Fruit fly (Drosophila melanogaster) whole organism, embryonic: ENCODE data around the gene CG18234.
A peak's percentile ranks its signal among the peaks of the same experiment; 100 is the strongest.

ENCODE experiments used
- ATbp ChIP-seq: fragments of 200-800 bp; sonication (Bioruptor generic); optimal IDR thresholded peaks from 2 replicates; lab custom pipeline; 2017; ENCODE audit warnings: missing biosample characterization, mild to moderate bottlenecking, missing genetic modification characterization, missing genetic modification reagents
- Aef1 ChIP-seq: fragments of 200-800 bp; sonication (Bioruptor generic); IDR thresholded peaks from 3 replicates; pipeline ENCODE4 v1.3.6; 2022; ENCODE audit warnings: missing biosample characterization, missing genetic modification characterization
- BEAF-32 ChIP-seq: fragments of 200-800 bp; sonication (Bioruptor generic); optimal IDR thresholded peaks from 3 replicates; lab custom pipeline; 2017; ENCODE audit warnings: missing biosample characterization, missing genetic modification characterization, mild to moderate bottlenecking, moderate library complexity, missing genetic modification reagents
- CG10267 ChIP-seq: fragments of 200-800 bp; sonication (Bioruptor generic); optimal IDR thresholded peaks from 2 replicates; lab custom pipeline; 2018; ENCODE audit warnings: missing biosample characterization, mild to moderate bottlenecking, missing genetic modification characterization, moderate library complexity
- CG11456 ChIP-seq: fragments of 200-800 bp; sonication (Bioruptor generic); IDR thresholded peaks from 3 replicates; pipeline ENCODE4 v1.3.6; 2022; ENCODE audit warnings: missing biosample characterization, missing genetic modification characterization
- CG13287 ChIP-seq: fragments of 200-800 bp; sonication (Bioruptor generic); IDR thresholded peaks from 2 replicates; pipeline ENCODE4 v1.3.6; 2022; ENCODE audit warnings: missing biosample characterization, missing genetic modification characterization; ENCODE audit not compliant: partially characterized antibody
- CG13775 ChIP-seq: fragments of 200-800 bp; sonication (Bioruptor generic); optimal IDR thresholded peaks from 3 replicates; lab custom pipeline; 2017; ENCODE audit warnings: missing biosample characterization, mild to moderate bottlenecking, missing genetic modification characterization
- CG14710 ChIP-seq: fragments of 200-800 bp; sonication (Bioruptor generic); optimal IDR thresholded peaks from 3 replicates; lab custom pipeline; 2019; ENCODE audit warnings: missing biosample characterization, mild to moderate bottlenecking, missing genetic modification characterization, moderate library complexity
- CG14860 ChIP-seq: fragments of 200-800 bp; sonication (Bioruptor generic); IDR thresholded peaks from 3 replicates; pipeline ENCODE4 v1.3.6; 2022; ENCODE audit warnings: missing biosample characterization, missing genetic modification characterization; ENCODE audit not compliant: partially characterized antibody
- CG17186 ChIP-seq: fragments of 200-800 bp; sonication (Bioruptor generic); optimal IDR thresholded peaks from 3 replicates; lab custom pipeline; 2017; ENCODE audit warnings: missing biosample characterization, missing genetic modification reagents, missing genetic modification characterization
- CG18599 ChIP-seq: fragments of 200-800 bp; sonication (Bioruptor generic); optimal IDR thresholded peaks from 3 replicates; lab custom pipeline; 2017; ENCODE audit warnings: missing biosample characterization, missing genetic modification characterization, mild to moderate bottlenecking, moderate library complexity, missing genetic modification reagents
- CG2116 ChIP-seq: fragments of 200-800 bp; sonication (Bioruptor generic); optimal IDR thresholded peaks from 3 replicates; lab custom pipeline; 2018; ENCODE audit warnings: missing biosample characterization, mild to moderate bottlenecking, missing genetic modification characterization
- CG3163 ChIP-seq: fragments of 200-800 bp; sonication (Bioruptor generic); optimal IDR thresholded peaks from 3 replicates; lab custom pipeline; 2016; ENCODE audit warnings: missing biosample characterization, missing genetic modification characterization
- CG8290 ChIP-seq, 3 experiments: fragments of 200-800 bp; sonication (Bioruptor generic); optimal IDR thresholded peaks; 2 replicates each; lab custom pipeline; 2016 to 2019; ENCODE audit warnings: missing biosample characterization in 3 of 3, missing genetic modification characterization in 3 of 3, mild to moderate bottlenecking in 2 of 3, moderate library complexity in 1 of 3
- CG8944 ChIP-seq: fragments of 200-800 bp; sonication (Bioruptor generic); optimal IDR thresholded peaks from 3 replicates; lab custom pipeline; 2016; ENCODE audit warnings: missing biosample characterization, missing genetic modification characterization
- CG9437 ChIP-seq: fragments of 200-800 bp; sonication (Bioruptor generic); optimal IDR thresholded peaks from 2 replicates; lab custom pipeline; 2018; ENCODE audit warnings: missing biosample characterization, mild to moderate bottlenecking, missing genetic modification characterization
- CG9797 ChIP-seq: fragments of 200-800 bp; sonication (Bioruptor generic); optimal IDR thresholded peaks from 3 replicates; lab custom pipeline; 2018; ENCODE audit warnings: missing biosample characterization, mild to moderate bottlenecking, missing genetic modification characterization
- Dbx ChIP-seq: fragments of 200-800 bp; sonication (Bioruptor generic); IDR thresholded peaks from 3 replicates; pipeline ENCODE4 v1.3.6; 2022; ENCODE audit warnings: missing biosample characterization, missing genetic modification characterization
- Dref ChIP-seq: fragments of 200-800 bp; sonication (Bioruptor generic); IDR thresholded peaks from 2 replicates; pipeline ENCODE4 v1.3.6; 2022; ENCODE audit warnings: missing biosample characterization, missing genetic modification characterization
- Hmx ChIP-seq: fragments of 200-800 bp; sonication (Bioruptor generic); optimal IDR thresholded peaks from 2 replicates; lab custom pipeline; 2016; ENCODE audit warnings: missing biosample characterization, missing genetic modification characterization
- Mes4 ChIP-seq: fragments of 200-800 bp; sonication (Bioruptor generic); optimal IDR thresholded peaks from 2 replicates; lab custom pipeline; 2016; ENCODE audit warnings: missing biosample characterization, missing genetic modification characterization
- Myb ChIP-seq: fragments of 200-800 bp; sonication (Bioruptor generic); optimal IDR thresholded peaks from 2 replicates; lab custom pipeline; 2016; ENCODE audit warnings: missing biosample characterization, missing genetic modification characterization
- Nf-YA ChIP-seq: fragments of 200-800 bp; sonication (Bioruptor generic); IDR thresholded peaks from 2 replicates; pipeline ENCODE4 v1.3.6; 2022; ENCODE audit warnings: missing biosample characterization, missing genetic modification characterization
- Optix ChIP-seq: fragments of 200-800 bp; sonication (Bioruptor generic); IDR thresholded peaks from 3 replicates; pipeline ENCODE4 v1.3.6; 2022; ENCODE audit warnings: missing biosample characterization, missing genetic modification characterization
- Pdp1 ChIP-seq, 2 experiments: fragments of 200-800 bp; sonication (Bioruptor generic); optimal IDR thresholded peaks; 3 replicates each; lab custom pipeline; 2016; ENCODE audit warnings: missing biosample characterization in 2 of 2, missing genetic modification characterization in 2 of 2, mild to moderate bottlenecking in 1 of 2, moderate library complexity in 1 of 2
- Sin3A ChIP-seq: fragments of >200 bp; optimal IDR thresholded peaks from 2 replicates; lab custom pipeline; 2018
- Sry-δ ChIP-seq: fragments of 200-800 bp; sonication (Bioruptor generic); optimal IDR thresholded peaks from 2 replicates; lab custom pipeline; 2016; ENCODE audit warnings: missing biosample characterization, missing genetic modification characterization
- Trl ChIP-seq, 3 experiments: fragments of >200 bp in 2 of 3; fragments of 200-800 bp in 1 of 3; sonication (Bioruptor generic) in 1 of 3; optimal IDR thresholded peaks; 2 replicates in 1 of 3; 3 replicates in 2 of 3; lab custom pipeline; 2016 to 2017; ENCODE audit warnings: missing biosample characterization in 1 of 3, missing genetic modification characterization in 1 of 3
- al ChIP-seq: fragments of 200-800 bp; sonication (Bioruptor generic); IDR thresholded peaks from 2 replicates; pipeline ENCODE4 v1.3.6; 2022; ENCODE audit warnings: missing biosample characterization, missing genetic modification characterization
- bigmax ChIP-seq: fragments of 200-800 bp; sonication (Bioruptor generic); optimal IDR thresholded peaks from 2 replicates; lab custom pipeline; 2018; ENCODE audit warnings: missing biosample characterization, mild to moderate bottlenecking, missing genetic modification characterization
- br ChIP-seq: fragments of >200 bp; optimal IDR thresholded peaks from 2 replicates; lab custom pipeline; 2017
- cas ChIP-seq: fragments of 200-800 bp; sonication (Bioruptor generic); IDR thresholded peaks from 2 replicates; pipeline ENCODE4 v1.3.6; 2022; ENCODE audit warnings: missing biosample characterization, missing genetic modification characterization
- crp ChIP-seq, 2 experiments: fragments of 200-800 bp; sonication (Bioruptor generic); optimal IDR thresholded peaks; 2 replicates in 1 of 2; 3 replicates in 1 of 2; lab custom pipeline; 2017; ENCODE audit warnings: missing biosample characterization in 2 of 2, missing genetic modification characterization in 2 of 2, mild to moderate bottlenecking in 1 of 2, moderate library complexity in 1 of 2
- en ChIP-seq: fragments of 200-800 bp; sonication (Bioruptor generic); optimal IDR thresholded peaks from 2 replicates; lab custom pipeline; 2016; ENCODE audit warnings: missing biosample characterization, missing genetic modification characterization
- gce ChIP-seq: fragments of 200-800 bp; sonication (Bioruptor generic); IDR thresholded peaks from 3 replicates; pipeline ENCODE4 v1.3.6; 2022; ENCODE audit warnings: missing biosample characterization, missing genetic modification characterization
- gfzf ChIP-seq: fragments of 200-800 bp; sonication (Bioruptor generic); optimal IDR thresholded peaks from 2 replicates; lab custom pipeline; 2016; ENCODE audit warnings: missing biosample characterization, mild to moderate bottlenecking, missing genetic modification characterization, moderate library complexity
- grau ChIP-seq: fragments of 200-800 bp; optimal IDR thresholded peaks from 3 replicates; lab custom pipeline; 2019; ENCODE audit warnings: missing biosample characterization, mild to moderate bottlenecking, missing genetic modification characterization, moderate library complexity
- insv ChIP-seq, 2 experiments: fragments of 200-800 bp; sonication (Bioruptor generic); optimal IDR thresholded peaks; 3 replicates each; lab custom pipeline; 2016 to 2018; ENCODE audit warnings: missing biosample characterization in 2 of 2, missing genetic modification characterization in 2 of 2
- jumu ChIP-seq: fragments of 200-800 bp; sonication (Bioruptor generic); optimal IDR thresholded peaks from 3 replicates; lab custom pipeline; 2016; ENCODE audit warnings: missing biosample characterization, missing genetic modification characterization
- maf-S ChIP-seq: fragments of 200-800 bp; sonication (Bioruptor generic); optimal IDR thresholded peaks from 2 replicates; lab custom pipeline; 2016; ENCODE audit warnings: missing biosample characterization, missing genetic modification characterization
- mam ChIP-seq: fragments of 200-800 bp; sonication (Bioruptor generic); optimal IDR thresholded peaks from 3 replicates; lab custom pipeline; 2016; ENCODE audit warnings: missing biosample characterization, missing genetic modification characterization
- peb ChIP-seq: fragments of 200-800 bp; sonication (Bioruptor generic); IDR thresholded peaks from 2 replicates; pipeline ENCODE4 v1.3.6; 2022; ENCODE audit warnings: missing biosample characterization, missing genetic modification characterization
- phol ChIP-seq: fragments of 200-800 bp; sonication (Bioruptor generic); optimal IDR thresholded peaks from 3 replicates; lab custom pipeline; 2018; ENCODE audit warnings: missing biosample characterization, mild to moderate bottlenecking, missing genetic modification characterization, moderate library complexity
- pzg ChIP-seq: fragments of 200-800 bp; sonication (Bioruptor generic); optimal IDR thresholded peaks from 3 replicates; lab custom pipeline; 2018; ENCODE audit warnings: missing biosample characterization, mild to moderate bottlenecking, missing genetic modification characterization, moderate library complexity
- row ChIP-seq: fragments of 200-800 bp; sonication (Bioruptor generic); IDR thresholded peaks from 3 replicates; pipeline ENCODE4 v1.3.6; 2022; ENCODE audit warnings: missing biosample characterization, missing genetic modification characterization
- salm ChIP-seq: fragments of 200-800 bp; sonication (Bioruptor generic); optimal IDR thresholded peaks from 2 replicates; lab custom pipeline; 2018; ENCODE audit warnings: missing biosample characterization, mild to moderate bottlenecking, missing genetic modification characterization
- sens ChIP-seq: fragments of 200-800 bp; sonication (Bioruptor generic); peaks from one replicate; lab custom pipeline; 2016; ENCODE audit warnings: missing biosample characterization, missing genetic modification characterization
- stwl ChIP-seq: fragments of 200-800 bp; sonication (Bioruptor generic); optimal IDR thresholded peaks from 3 replicates; lab custom pipeline; 2018; ENCODE audit warnings: missing biosample characterization, mild to moderate bottlenecking, missing genetic modification characterization, moderate library complexity
- toy ChIP-seq: fragments of 200-800 bp; sonication (Bioruptor generic); IDR thresholded peaks from 2 replicates; pipeline ENCODE4 v1.3.6; 2022; ENCODE audit warnings: missing biosample characterization, missing genetic modification characterization
- trem ChIP-seq: fragments of 200-800 bp; optimal IDR thresholded peaks from 3 replicates; lab custom pipeline; 2019; ENCODE audit warnings: missing biosample characterization, mild to moderate bottlenecking, missing genetic modification characterization, moderate library complexity
- usp ChIP-seq: fragments of >200 bp; optimal IDR thresholded peaks from 2 replicates; lab custom pipeline; 2017; ENCODE audit warnings: missing biosample characterization, missing genetic modification characterization
- vvl ChIP-seq: fragments of 200-800 bp; sonication (Bioruptor generic); IDR thresholded peaks from 2 replicates; pipeline ENCODE4 v1.3.6; 2022; ENCODE audit warnings: missing biosample characterization, missing genetic modification characterization

Gene CG18234

DNA sequence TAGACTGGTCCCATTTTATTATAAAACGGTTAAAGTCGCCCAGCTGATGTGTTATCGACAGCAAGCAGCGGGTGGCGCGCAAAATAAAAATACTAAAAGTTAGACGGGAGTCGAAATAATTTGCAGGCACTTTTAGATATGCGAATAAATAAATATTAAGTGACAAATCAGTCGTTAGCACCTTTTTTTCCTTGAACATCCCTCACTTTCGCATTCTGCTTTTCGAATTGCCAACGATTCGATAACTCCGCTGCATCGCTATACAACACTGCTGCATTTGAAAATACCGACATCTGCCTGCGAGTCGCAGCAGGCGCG lies 19.2 kb downstream of the CG18234 start, which contains the start of gene bora:
Gene bora, plus strand, starts transcription at position 271 of the 318 bp plus-strand sequence.
- no peak for TF ChIP-seq CG3163 (GFP tag; lab: Kevin White, UChicago)
- no peak for TF ChIP-seq CG9437 (GFP tag; lab: Kevin White, UChicago)
- TF ChIP-seq cas (GFP tag; lab: Robert Waterston, UW): no peak
- TF ChIP-seq Pdp1 (GFP tag; optimal IDR thresholded peaks at IDR 0.05; lab: Kevin White, UChicago): peak in 1 of 2 experiments; percentile 20
- TF ChIP-seq CG9797: peak; percentile 72
- TF ChIP-seq bigmax (GFP tag; lab: Kevin White, UChicago): no peak
- no peak for TF ChIP-seq CG13287 (GFP tag; lab: Robert Waterston, UW)
- peak; percentile 90 for TF ChIP-seq sens
- TF ChIP-seq pzg (GFP tag; lab: Kevin White, UChicago): peak; percentile 27
- peak; percentile 1 for TF ChIP-seq mam (GFP tag; lab: Kevin White, UChicago)
- TF ChIP-seq CG17186 (GFP tag; lab: Kevin White, UChicago): peak; percentile 21
- peak; percentile 38 for TF ChIP-seq phol (tag; lab: Kevin White, UChicago)
- TF ChIP-seq peb (GFP tag; lab: Robert Waterston, UW): no peak
- TF ChIP-seq Optix (GFP tag; lab: Robert Waterston, UW): no peak
- no peak for TF ChIP-seq al (GFP tag; lab: Robert Waterston, UW)
- TF ChIP-seq gfzf (GFP tag; lab: Kevin White, UChicago): peak; percentile 61
- peak; percentile 17 for TF ChIP-seq trem
- TF ChIP-seq Mes4 (GFP tag; lab: Kevin White, UChicago): no peak
- no peak for TF ChIP-seq row (GFP tag; lab: Robert Waterston, UW)
- no peak for TF ChIP-seq vvl (GFP tag; lab: Robert Waterston, UW)
- TF ChIP-seq Hmx (GFP tag; lab: Kevin White, UChicago): no peak
- peak; percentile 44 for TF ChIP-seq Sry-δ (GFP tag; lab: Kevin White, UChicago)
- peak; percentile 88 for TF ChIP-seq CG10267 (tag; lab: Kevin White, UChicago)
- peak; percentile 74 for TF ChIP-seq CG2116
- TF ChIP-seq grau (tag; lab: Kevin White, UChicago): no peak
- TF ChIP-seq CG13775 (GFP tag; lab: Kevin White, UChicago): no peak
- peak; percentile 47 for TF ChIP-seq stwl (tag; lab: Kevin White, UChicago)
- no peak for TF ChIP-seq gce
- TF ChIP-seq CG8290 (GFP tag; optimal IDR thresholded peaks at IDR 0.05; lab: Kevin White, UChicago): no peak
- peak in 1 of 2 experiments; percentile 5 for TF ChIP-seq CG8290 (tag; optimal IDR thresholded peaks at IDR 0.05; lab: Kevin White, UChicago)
- TF ChIP-seq br (lab: Kevin White, UChicago): no peak
- TF ChIP-seq Sin3A (lab: Kevin White, UChicago): peak; percentile 73
- TF ChIP-seq BEAF-32 (GFP tag; lab: Kevin White, UChicago): peak; percentile 44
- TF ChIP-seq CG11456 (GFP tag; lab: Robert Waterston, UW): no peak
- TF ChIP-seq maf-S: peak; percentile 25
- no peak for TF ChIP-seq Trl (optimal IDR thresholded peaks at IDR 0.05; lab: Kevin White, UChicago)
- TF ChIP-seq Trl (GFP tag; optimal IDR thresholded peaks at IDR 0.05; lab: Kevin White, UChicago): no peak
- no peak for TF ChIP-seq Dbx (GFP tag; lab: Robert Waterston, UW)
- TF ChIP-seq Myb (GFP tag; lab: Kevin White, UChicago): peak; percentile 92
- 0 out of 3 replicates have a peak, but pooled peaks have one; percentile 24 for TF ChIP-seq CG14860 (GFP tag; lab: Robert Waterston, UW)
- no peak for TF ChIP-seq en (GFP tag; lab: Kevin White, UChicago)
- TF ChIP-seq salm (tag; lab: Kevin White, UChicago): no peak
- no peak for TF ChIP-seq CG18599
- no peak for TF ChIP-seq insv (GFP tag; optimal IDR thresholded peaks at IDR 0.05; lab: Kevin White, UChicago)
- peak; percentile 24 for TF ChIP-seq CG8944 (GFP tag; lab: Kevin White, UChicago)
- TF ChIP-seq Aef1 (GFP tag; lab: Robert Waterston, UW): no peak
- peak; percentile 20 for TF ChIP-seq CG14710 (tag; lab: Kevin White, UChicago)
- peak; percentile 6 for TF ChIP-seq jumu
- no peak for TF ChIP-seq usp (GFP tag; lab: Kevin White, UChicago)
- no peak for TF ChIP-seq Nf-YA (GFP tag; lab: Robert Waterston, UW)
- no peak for TF ChIP-seq toy
- peak; percentile 10 to 85 for TF ChIP-seq crp (GFP tag; optimal IDR thresholded peaks at IDR 0.05; lab: Kevin White, UChicago)
- TF ChIP-seq ATbp (GFP tag; lab: Kevin White, UChicago): no peak
- peak; percentile 61 for TF ChIP-seq Dref (GFP tag; lab: Robert Waterston, UW)
